Worm (Caenorhabditis elegans) whole organism, early embryonic: ENCODE measurements around the gene srd-39.

Experiments
- B0310.2 ChIP-seq: sonication (generic microtip); optimal IDR thresholded peaks from 2 replicates; lab custom pipeline; 2016; ENCODE audit warnings: mild to moderate bottlenecking, missing genetic modification characterization, missing compliant biosample characterization
- F13C5.2 ChIP-seq: sonication (generic microtip); optimal IDR thresholded peaks from 2 replicates; lab custom pipeline; 2017; ENCODE audit warnings: mild to moderate bottlenecking, missing genetic modification characterization, inconsistent platforms, missing compliant biosample characterization
- aly-1 ChIP-seq: sonication (generic microtip); optimal IDR thresholded peaks from 2 replicates; lab custom pipeline; 2016; ENCODE audit warnings: missing genetic modification characterization, missing compliant biosample characterization
- ama-1 ChIP-seq: fragments of 150-350 bp; optimal IDR thresholded peaks from 2 replicates; lab custom pipeline; 2014
- ceh-13 ChIP-seq: fragments of 200-800 bp; sonication (Bioruptor generic); optimal IDR thresholded peaks from 2 replicates; lab custom pipeline; 2018; ENCODE audit warnings: mild to moderate bottlenecking, missing genetic modification characterization, missing compliant biosample characterization
- ceh-36 ChIP-seq: sonication (generic microtip); optimal IDR thresholded peaks from 2 replicates; lab custom pipeline; 2016; ENCODE audit warnings: missing genetic modification characterization, inconsistent platforms, missing compliant biosample characterization
- ets-7 ChIP-seq: sonication (generic microtip); optimal IDR thresholded peaks from 2 replicates; lab custom pipeline; 2016; ENCODE audit warnings: missing genotype, missing genetic modification characterization, missing compliant biosample characterization
- flt-1 ChIP-seq: fragments of 200-800 bp; sonication (Bioruptor generic); IDR thresholded peaks from 2 replicates; pipeline ENCODE4 v1.3.6; 2022; ENCODE audit warnings: missing genetic modification characterization, missing compliant biosample characterization
- hmbx-1 ChIP-seq: sonication (generic microtip); optimal IDR thresholded peaks from 2 replicates; lab custom pipeline; 2016; ENCODE audit warnings: mild to moderate bottlenecking, missing genetic modification characterization, missing compliant biosample characterization
- hmg-4 ChIP-seq: fragments of 200-800 bp; sonication (Bioruptor generic); optimal IDR thresholded peaks from 2 replicates; lab custom pipeline; 2018; ENCODE audit warnings: mild to moderate bottlenecking, missing genetic modification characterization, missing compliant biosample characterization
- hnd-1 ChIP-seq: sonication (generic microtip); optimal IDR thresholded peaks from 2 replicates; lab custom pipeline; 2016; ENCODE audit warnings: missing genetic modification characterization, missing compliant biosample characterization
- pes-1 ChIP-seq: fragments of 200-800 bp; sonication (Bioruptor generic); IDR thresholded peaks from 2 replicates; pipeline ENCODE4 v1.3.6; 2022; ENCODE audit warnings: missing genetic modification reagents, missing genetic modification characterization, missing compliant biosample characterization
- scrt-1 ChIP-seq: fragments of 200-800 bp; sonication (Bioruptor generic); IDR thresholded peaks from 2 replicates; pipeline ENCODE4 v1.3.6; 2022; ENCODE audit warnings: missing genetic modification characterization, missing compliant biosample characterization
- sea-1 ChIP-seq: fragments of 200-800 bp; sonication (Bioruptor generic); conservative IDR thresholded peaks from 2 replicates; pipeline ENCODE4 v1.3.6; 2022; ENCODE audit warnings: missing genetic modification characterization, missing compliant biosample characterization
- tbx-11 ChIP-seq: fragments of 200-800 bp; sonication (Bioruptor generic); IDR thresholded peaks from 2 replicates; pipeline ENCODE4 v1.3.6; 2022; ENCODE audit warnings: missing genetic modification characterization, missing compliant biosample characterization
- tbx-37 ChIP-seq: fragments of 200-800 bp; sonication (Bioruptor generic); conservative IDR thresholded peaks from 2 replicates; pipeline ENCODE4 v1.3.6; 2022; ENCODE audit warnings: missing genetic modification reagents, missing genetic modification characterization, missing compliant biosample characterization
- tra-4 ChIP-seq: sonication (generic microtip); optimal IDR thresholded peaks from 2 replicates; lab custom pipeline; 2017; ENCODE audit warnings: missing genetic modification characterization, missing compliant biosample characterization

srd-39 gene

ce11 chrX:13300503-13300902 lies at the start of gene srd-39:
srd-39 (minus strand) TSS chrX:13300603.
- TF ChIP-seq pes-1 (GFP tag; lab: Robert Waterston, UW): no peak
- no peak for TF ChIP-seq scrt-1
- no peak for TF ChIP-seq B0310.2 (tag; lab: Kevin White, UChicago)
- no peak for TF ChIP-seq ets-7 (tag; lab: Kevin White, UChicago)
- no peak for TF ChIP-seq tbx-37 (GFP tag; lab: Robert Waterston, UW)
- TF ChIP-seq ama-1 (lab: Kevin White, UChicago): no peak
- no peak for TF ChIP-seq ceh-36 (tag; lab: Kevin White, UChicago)
- no peak for TF ChIP-seq tbx-11 (GFP tag; lab: Robert Waterston, UW)
- TF ChIP-seq hnd-1 (tag; lab: Kevin White, UChicago): no peak
- no peak for TF ChIP-seq aly-1
- no peak for TF ChIP-seq ceh-13 (GFP tag; lab: Kevin White, UChicago)
- TF ChIP-seq flt-1 (GFP tag; lab: Robert Waterston, UW): no peak
- TF ChIP-seq hmbx-1: no peak
- TF ChIP-seq sea-1 (GFP tag; lab: Robert Waterston, UW): no peak
- TF ChIP-seq F13C5.2 (tag; lab: Kevin White, UChicago): no peak
- no peak for TF ChIP-seq hmg-4 (GFP tag; lab: Kevin White, UChicago)
- no peak for TF ChIP-seq tra-4 (tag; lab: Kevin White, UChicago)

- TF ChIP-seq aly-1: no peak
- no peak for TF ChIP-seq F13C5.2 (tag; lab: Kevin White, UChicago)
- no peak for TF ChIP-seq sea-1 (GFP tag; lab: Robert Waterston, UW)
- TF ChIP-seq hmg-4 (GFP tag; lab: Kevin White, UChicago): no peak
- no peak for TF ChIP-seq scrt-1
- no peak for TF ChIP-seq flt-1 (GFP tag; lab: Robert Waterston, UW)
- no peak for TF ChIP-seq tbx-37 (GFP tag; lab: Robert Waterston, UW)
- TF ChIP-seq tra-4 (tag; lab: Kevin White, UChicago): no peak
- no peak for TF ChIP-seq pes-1 (GFP tag; lab: Robert Waterston, UW)
- no peak for TF ChIP-seq tbx-11 (GFP tag; lab: Robert Waterston, UW)
- TF ChIP-seq ceh-13 (GFP tag; lab: Kevin White, UChicago): no peak
- no peak for TF ChIP-seq ama-1 (lab: Kevin White, UChicago)
- TF ChIP-seq hnd-1 (tag; lab: Kevin White, UChicago): no peak
- TF ChIP-seq ets-7 (tag; lab: Kevin White, UChicago): no peak
- no peak for TF ChIP-seq ceh-36 (tag; lab: Kevin White, UChicago)
Observed at ce11 chrX:13349230-13350122, 49.1 kb upstream of the srd-39 start.

ce11 chrX:13348417-13348816 lies 48.0 kb upstream of the srd-39 start:
- no peak for TF ChIP-seq tbx-11 (GFP tag; lab: Robert Waterston, UW)

ce11 chrX:13347251-13347650 lies 46.8 kb upstream of the srd-39 start:
- TF ChIP-seq B0310.2 (tag; lab: Kevin White, UChicago) (no peak), hmg-4 (GFP tag; lab: Kevin White, UChicago) (no peak), tbx-11 (GFP tag; lab: Robert Waterston, UW) (no peak), tra-4 (tag; lab: Kevin White, UChicago) (no peak), F13C5.2 (tag; lab: Kevin White, UChicago) (no peak), hmbx-1 (no peak), hnd-1 (tag; lab: Kevin White, UChicago) (no peak), scrt-1 (no peak), ets-7 (tag; lab: Kevin White, UChicago) (no peak), ama-1 (lab: Kevin White, UChicago) (no peak), tbx-37 (GFP tag; lab: Robert Waterston, UW) (no peak), flt-1 (GFP tag; lab: Robert Waterston, UW) (no peak)

ce11 chrX:13341853-13342252 lies 41.5 kb upstream of the srd-39 start:
- no peak for TF ChIP-seq ets-7 (tag; lab: Kevin White, UChicago)
- TF ChIP-seq sea-1 (GFP tag; lab: Robert Waterston, UW): no peak
- TF ChIP-seq hmg-4 (GFP tag; lab: Kevin White, UChicago): no peak
- TF ChIP-seq pes-1 (GFP tag; lab: Robert Waterston, UW): no peak
- no peak for TF ChIP-seq aly-1
- TF ChIP-seq scrt-1: no peak
- TF ChIP-seq F13C5.2 (tag; lab: Kevin White, UChicago): no peak
- no peak for TF ChIP-seq ceh-36 (tag; lab: Kevin White, UChicago)

- TF ChIP-seq aly-1: no peak
- no peak for TF ChIP-seq tra-4 (tag; lab: Kevin White, UChicago)
- TF ChIP-seq ceh-13 (GFP tag; lab: Kevin White, UChicago): no peak
- no peak for TF ChIP-seq ceh-36 (tag; lab: Kevin White, UChicago)
- no peak for TF ChIP-seq F13C5.2 (tag; lab: Kevin White, UChicago)
- no peak for TF ChIP-seq hmbx-1
- no peak for TF ChIP-seq B0310.2 (tag; lab: Kevin White, UChicago)
- TF ChIP-seq sea-1 (GFP tag; lab: Robert Waterston, UW): no peak
- no peak for TF ChIP-seq tbx-11 (GFP tag; lab: Robert Waterston, UW)
- TF ChIP-seq hmg-4 (GFP tag; lab: Kevin White, UChicago): no peak
- TF ChIP-seq hnd-1 (tag; lab: Kevin White, UChicago): no peak
- TF ChIP-seq scrt-1: no peak
- TF ChIP-seq ets-7 (tag; lab: Kevin White, UChicago): no peak
- TF ChIP-seq pes-1 (GFP tag; lab: Robert Waterston, UW): no peak
- no peak for TF ChIP-seq flt-1 (GFP tag; lab: Robert Waterston, UW)
Observed at ce11 chrX:13340970-13341369, 40.6 kb upstream of the srd-39 start.
